Worm (Caenorhabditis elegans): ENCODE results near the gene M28.4.

DNA sequence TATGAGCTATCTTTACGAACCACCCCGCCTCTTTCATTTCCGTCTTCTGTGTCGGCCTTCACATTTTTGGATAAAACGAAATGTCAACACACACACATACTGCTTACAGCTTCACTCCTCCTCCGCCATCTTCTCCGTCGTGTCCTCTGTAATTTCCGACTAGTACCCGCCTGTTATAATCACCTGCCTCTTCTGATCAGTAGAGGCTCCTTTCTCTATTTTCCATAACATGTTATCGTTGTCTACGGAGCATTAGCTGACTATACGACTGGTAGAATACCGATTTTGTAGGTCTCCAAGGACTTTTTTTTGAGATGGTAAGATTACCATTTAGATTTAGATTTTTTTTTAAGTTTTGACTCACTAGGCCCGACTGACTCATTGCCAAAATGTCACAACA is 41.5 kb downstream of the M28.4 start:
- TF ChIP-seq ceh-34 (tag; optimal IDR thresholded peaks at IDR 0.05): no peak
- no peak for TF ChIP-seq tbx-2 (tag; optimal IDR thresholded peaks at IDR 0.05)
- no peak for TF ChIP-seq T23F11.4 (GFP tag; optimal IDR thresholded peaks at IDR 0.05)
- no peak for TF ChIP-seq nfya-1 (tag; optimal IDR thresholded peaks at IDR 0.05)
- TF ChIP-seq sox-4 (tag; optimal IDR thresholded peaks at IDR 0.05): no peak
- no peak for TF ChIP-seq nhr-11 (tag; optimal IDR thresholded peaks at IDR 0.05)
- TF ChIP-seq ets-4 (tag; optimal IDR thresholded peaks at IDR 0.05): no peak
